Worm (Caenorhabditis elegans) whole organism, young adult: Measurements from ENCODE around the gene ref-1.

ENCODE experiments used
- F33H1.4 ChIP-seq: fragments of 200-800 bp; sonication (Bioruptor generic); IDR thresholded peaks from 2 replicates; pipeline ENCODE4 v1.3.6; 2022; ENCODE audit warnings: missing genetic modification reagents, missing genetic modification characterization, missing compliant biosample characterization
- let-607 ChIP-seq, 2 experiments: fragments of 200-800 bp in 1 of 2; sonication (Bioruptor generic) in 1 of 2; sonication (generic microtip) in 1 of 2; optimal IDR thresholded peaks; 2 replicates each; lab custom pipeline; 2016 to 2018; ENCODE audit warnings: mild to moderate bottlenecking in 2 of 2, missing compliant biosample characterization in 2 of 2, missing genetic modification characterization in 2 of 2, moderate library complexity in 2 of 2, missing genotype in 1 of 2
- madf-3 ChIP-seq: fragments of 200-800 bp; sonication (Bioruptor generic); IDR thresholded peaks from 2 replicates; pipeline ENCODE4 v1.3.6; 2022; ENCODE audit warnings: missing genetic modification reagents, missing genetic modification characterization, missing compliant biosample characterization
- mel-28 ChIP-seq: sonication (generic microtip); optimal IDR thresholded peaks from 2 replicates; lab custom pipeline; 2016; ENCODE audit warnings: borderline replicate concordance, mild to moderate bottlenecking, missing genetic modification characterization, missing compliant biosample characterization
- snpc-1.1 ChIP-seq: sonication (generic microtip); optimal IDR thresholded peaks from 2 replicates; lab custom pipeline; 2017; ENCODE audit warnings: missing genetic modification characterization, mild to moderate bottlenecking, missing compliant biosample characterization, antibody characterized with exemption, moderate library complexity, missing genotype, missing genetic modification reagents; ENCODE audit not compliant: insufficient read depth

Gene ref-1

DNA sequence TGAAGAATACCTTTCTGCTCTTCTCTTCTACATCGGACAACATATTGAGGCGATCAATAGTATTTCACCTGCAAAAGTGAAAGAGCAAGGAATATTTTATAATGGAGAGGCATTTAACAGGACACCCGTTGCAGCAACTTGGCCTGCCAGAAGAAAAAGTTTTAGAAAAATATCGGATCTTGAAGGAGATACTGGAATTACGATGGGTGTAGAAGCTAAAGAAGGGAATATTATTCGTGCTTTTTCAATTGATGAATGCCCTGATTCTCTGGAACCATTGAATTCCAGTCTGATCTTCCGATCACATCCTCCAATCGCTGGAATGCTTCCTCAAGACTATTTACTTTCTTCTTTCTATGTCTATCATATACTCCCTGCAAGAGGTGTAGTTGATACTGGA, 43.0 kb downstream of the ref-1 start:
- TF ChIP-seq F33H1.4 (GFP tag; lab: Robert Waterston, UW) (no peak), mel-28 (no peak), snpc-1.1 (tag; lab: Kevin White, UChicago) (no peak), madf-3 (GFP tag; lab: Robert Waterston, UW) (no peak), let-607 (tag; optimal IDR thresholded peaks at IDR 0.05; lab: Kevin White, UChicago) (no peak)
